Fruit fly (Drosophila melanogaster): ENCODE data around the gene CG2701.

dm6 chrX:2707377-2708090, 12.6 kb downstream of the CG2701 start, which contains the start of gene CG2680:
- TF ChIP-seq Hey (tag; optimal IDR thresholded peaks at IDR 0.05) (no peak), kay (GFP tag; optimal IDR thresholded peaks at IDR 0.05) (no peak)

All from whole organism, embryonic.